Fruit fly (Drosophila melanogaster): Measurements from ENCODE around the gene CG31213.

The CG31213 gene

DNA sequence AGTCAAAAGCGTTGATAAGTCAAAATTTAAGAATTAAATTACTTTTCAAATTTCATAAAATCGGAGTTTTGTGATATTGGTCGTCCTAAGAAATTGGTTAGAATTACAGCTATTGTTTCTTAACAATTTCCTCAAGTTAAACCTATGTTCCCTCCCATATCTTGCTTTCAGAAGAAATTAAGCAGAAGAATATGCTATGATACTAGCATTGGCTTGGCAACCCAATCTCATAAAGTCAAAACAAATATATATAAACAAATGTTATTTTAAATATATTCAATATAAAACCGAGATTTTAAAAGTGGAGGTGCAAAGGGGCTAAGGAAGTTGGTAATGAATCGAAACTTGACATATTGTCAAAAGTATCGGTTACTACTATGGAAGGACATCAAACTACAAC, at the start of gene CG31213:
CG31213 (plus strand) TSS at position 301 of the 400 bp plus-strand sequence.
- TF ChIP-seq foxo (GFP tag; optimal IDR thresholded peaks at IDR 0.05) (no peak), Hr83 (GFP tag; optimal IDR thresholded peaks at IDR 0.05; ENCODE audit: poor library complexity, severe bottlenecking) (no peak)

DNA sequence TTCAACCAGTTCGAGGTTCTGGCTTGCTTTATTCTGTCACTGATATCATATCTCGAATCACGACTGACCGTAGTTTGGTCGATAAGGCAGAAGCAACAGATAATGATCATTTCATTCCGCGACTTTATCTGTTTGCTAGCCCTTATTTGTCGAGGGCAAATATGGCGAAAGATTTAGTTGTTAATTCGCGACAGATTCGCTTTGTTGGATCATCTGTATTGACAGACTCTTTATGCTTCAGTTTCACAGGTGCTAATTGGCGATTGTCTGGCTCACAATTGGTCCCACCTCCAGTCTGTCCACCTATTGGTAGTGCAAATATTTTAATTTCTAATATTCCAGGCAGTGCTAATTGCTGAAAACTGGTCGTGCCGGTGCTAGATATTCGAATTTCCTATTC, 48.4 kb upstream of the CG31213 start:
- TF ChIP-seq Hr78 (GFP tag; optimal IDR thresholded peaks at IDR 0.05) (no peak), br (GFP tag; optimal IDR thresholded peaks at IDR 0.05) (peak; percentile 34), h (GFP tag; optimal IDR thresholded peaks at IDR 0.05) (peak; percentile 50), rgr (GFP tag; optimal IDR thresholded peaks at IDR 0.05) (peak; percentile 65), Hr83 (GFP tag; optimal IDR thresholded peaks at IDR 0.05; ENCODE audit: poor library complexity, severe bottlenecking) (peak; percentile 38)

DNA sequence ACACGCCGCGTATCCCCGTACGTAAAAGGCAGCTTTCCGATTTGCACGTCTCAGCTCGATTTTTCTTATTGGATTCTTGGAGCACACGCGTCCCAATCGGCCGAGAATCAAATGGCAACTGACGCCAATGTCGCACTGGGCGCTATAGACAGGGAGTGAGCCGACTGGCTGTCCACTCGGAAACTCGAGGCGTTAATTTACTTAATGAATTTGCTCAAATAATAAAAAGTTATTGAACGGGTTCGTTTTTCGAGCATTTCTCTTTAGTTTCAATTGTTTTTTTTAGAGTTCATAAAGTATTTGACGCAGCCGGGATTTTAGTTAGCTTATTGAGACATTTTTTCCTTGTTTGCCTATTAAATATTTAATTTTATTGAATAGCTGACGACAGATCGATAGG, 47.4 kb upstream of the CG31213 start, which contains the start of gene CG4462:
CG4462 (minus strand) TSS at position 101 of the 400 bp plus-strand sequence.
- no peak for TF ChIP-seq Dfd (GFP tag; optimal IDR thresholded peaks at IDR 0.05)

DNA sequence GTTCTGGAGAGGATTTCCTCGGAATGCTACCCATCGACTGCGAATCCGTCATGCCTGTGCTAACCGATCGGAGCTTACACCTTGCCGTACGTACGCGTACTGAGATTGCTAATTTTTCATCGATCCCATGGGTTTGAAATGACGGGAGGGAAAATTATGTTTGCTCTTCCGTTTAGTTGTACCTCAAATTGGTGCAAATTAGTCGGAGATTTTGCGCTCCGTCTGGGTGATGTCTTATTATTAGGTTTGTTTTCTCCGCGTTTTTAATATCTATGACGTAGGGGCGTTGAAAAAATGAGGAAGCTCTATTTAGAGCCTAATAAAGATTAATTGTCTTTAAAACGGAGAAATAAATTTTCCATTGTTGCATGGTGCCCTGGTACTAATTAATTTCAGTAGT, 44.2 kb upstream of the CG31213 start, which contains the start of gene CG4459:
CG4459 (minus strand) TSS at position 101 of the 400 bp plus-strand sequence.
- TF ChIP-seq dmrt93B (GFP tag; optimal IDR thresholded peaks at IDR 0.05) (no peak), Hnf4 (GFP tag; optimal IDR thresholded peaks at IDR 0.05) (no peak), Sp1 (GFP tag; optimal IDR thresholded peaks at IDR 0.05) (no peak), psq (GFP tag; optimal IDR thresholded peaks at IDR 0.05) (no peak), ey (GFP tag; optimal IDR thresholded peaks at IDR 0.05) (no peak), N (GFP tag; optimal IDR thresholded peaks at IDR 0.05) (no peak), sv (GFP tag; optimal IDR thresholded peaks at IDR 0.05) (no peak), sage (GFP tag; optimal IDR thresholded peaks at IDR 0.05) (no peak), br (GFP tag; optimal IDR thresholded peaks at IDR 0.05) (no peak), brk (GFP tag; optimal IDR thresholded peaks at IDR 0.05) (no peak), HLH106 (tag; optimal IDR thresholded peaks at IDR 0.05) (no peak), Myc (optimal IDR thresholded peaks at IDR 0.05) (no peak), tai (GFP tag; optimal IDR thresholded peaks at IDR 0.05) (no peak), dl (GFP tag; optimal IDR thresholded peaks at IDR 0.05; ENCODE audit: insufficient read depth in 1 of 2, partially characterized antibody in 2 of 2) (no peak), Mio (GFP tag; optimal IDR thresholded peaks at IDR 0.05) (no peak)

DNA sequence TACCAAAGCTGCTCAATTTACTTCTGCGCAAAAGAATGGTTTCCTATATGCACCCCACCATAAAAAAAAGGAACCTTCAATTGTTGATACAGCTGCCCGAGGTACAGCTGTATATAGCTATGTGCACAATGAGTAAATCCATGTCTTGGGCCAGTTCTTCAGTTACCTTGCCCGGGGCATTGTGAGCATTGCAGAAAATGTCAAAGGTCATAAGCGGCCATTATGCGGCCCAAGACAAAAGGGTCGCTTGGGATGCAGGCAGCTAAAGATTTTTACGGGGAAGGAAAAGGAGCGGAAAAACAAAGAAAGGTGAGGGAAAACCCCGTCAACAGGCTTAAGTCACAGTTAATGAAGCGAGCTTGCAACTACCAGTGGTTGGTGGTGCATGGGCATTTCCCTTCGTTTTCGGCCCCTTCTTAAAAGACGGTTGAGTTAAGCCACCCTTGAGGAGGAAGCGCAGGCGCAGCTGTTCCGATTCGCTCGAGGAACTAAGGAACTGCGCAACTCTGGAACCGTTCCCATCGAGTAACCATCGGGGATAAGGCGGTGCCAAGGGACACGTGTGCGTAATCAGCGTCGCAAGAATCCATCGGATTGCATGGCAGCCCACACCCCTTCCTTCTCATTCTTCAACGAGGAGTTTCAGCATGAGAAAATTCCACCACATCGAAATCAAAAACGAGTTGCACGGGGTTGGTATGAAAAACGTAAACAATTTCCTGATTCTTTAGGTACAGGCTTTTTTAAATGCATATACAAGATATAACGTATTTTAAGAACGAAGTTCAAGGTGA, 41.6 kb upstream of the CG31213 start:
- TF ChIP-seq dsf (GFP tag; optimal IDR thresholded peaks at IDR 0.05; ENCODE audit: borderline replicate concordance): no peak
- TF ChIP-seq Hr83 (GFP tag; optimal IDR thresholded peaks at IDR 0.05; ENCODE audit: poor library complexity, severe bottlenecking): no peak
- TF ChIP-seq N (GFP tag; optimal IDR thresholded peaks at IDR 0.05): no peak
- no peak for TF ChIP-seq Sp1 (GFP tag; optimal IDR thresholded peaks at IDR 0.05)
- TF ChIP-seq ey (GFP tag; optimal IDR thresholded peaks at IDR 0.05): no peak
- TF ChIP-seq br (GFP tag; optimal IDR thresholded peaks at IDR 0.05): no peak
- no peak for TF ChIP-seq foxo (GFP tag; optimal IDR thresholded peaks at IDR 0.05)
- TF ChIP-seq psq (GFP tag; optimal IDR thresholded peaks at IDR 0.05): no peak
- no peak for TF ChIP-seq Jra (GFP tag; optimal IDR thresholded peaks at IDR 0.05)
- no peak for TF ChIP-seq CrebA (GFP tag; optimal IDR thresholded peaks at IDR 0.05; ENCODE audit: borderline replicate concordance)
- TF ChIP-seq HLH106 (tag; optimal IDR thresholded peaks at IDR 0.05): no peak
- TF ChIP-seq tai (GFP tag; optimal IDR thresholded peaks at IDR 0.05): no peak
- no peak for TF ChIP-seq Rel (GFP tag; optimal IDR thresholded peaks at IDR 0.05)
- TF ChIP-seq Rel (tag; optimal IDR thresholded peaks at IDR 0.05): no peak
- no peak for TF ChIP-seq CG32264 (GFP tag; optimal IDR thresholded peaks at IDR 0.05)
- no peak for TF ChIP-seq lola (GFP tag; optimal IDR thresholded peaks at IDR 0.05)
- no peak for TF ChIP-seq sv (GFP tag; optimal IDR thresholded peaks at IDR 0.05)
- no peak for TF ChIP-seq woc (GFP tag; optimal IDR thresholded peaks at IDR 0.05)

DNA sequence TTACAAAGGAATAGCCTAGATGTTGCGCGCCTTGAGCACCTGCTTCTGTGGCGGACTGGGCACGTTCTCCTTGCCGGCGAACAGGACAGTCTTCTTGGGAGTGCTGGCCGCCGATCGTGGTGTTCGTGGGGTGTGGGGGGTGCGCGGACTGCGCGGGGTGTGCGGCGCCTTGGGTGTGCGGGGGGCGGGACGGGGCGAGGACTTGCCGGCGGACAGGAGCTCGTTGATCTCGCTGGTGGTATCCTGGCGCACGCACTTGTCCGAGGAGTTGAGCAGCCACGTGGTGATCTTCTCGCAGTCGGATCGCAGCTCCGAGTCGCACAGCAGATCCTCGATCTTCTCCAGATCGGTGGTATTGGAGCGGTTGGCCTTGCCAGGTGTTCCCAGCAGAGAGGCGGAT, 40.5 kb upstream of the CG31213 start:
- TF ChIP-seq CG32264 (GFP tag; optimal IDR thresholded peaks at IDR 0.05) (no peak), Dfd (GFP tag; optimal IDR thresholded peaks at IDR 0.05) (peak; percentile 95), rgr (GFP tag; optimal IDR thresholded peaks at IDR 0.05) (no peak), dsf (GFP tag; optimal IDR thresholded peaks at IDR 0.05; ENCODE audit: borderline replicate concordance) (no peak), GATAd (GFP tag; optimal IDR thresholded peaks at IDR 0.05) (no peak), pan (optimal IDR thresholded peaks at IDR 0.05) (no peak)
